Fruit fly (Drosophila melanogaster): ENCODE measurements around the gene sl.
A peak's percentile ranks its signal among the peaks of the same experiment; 100 is the strongest.

Gene sl

DNA sequence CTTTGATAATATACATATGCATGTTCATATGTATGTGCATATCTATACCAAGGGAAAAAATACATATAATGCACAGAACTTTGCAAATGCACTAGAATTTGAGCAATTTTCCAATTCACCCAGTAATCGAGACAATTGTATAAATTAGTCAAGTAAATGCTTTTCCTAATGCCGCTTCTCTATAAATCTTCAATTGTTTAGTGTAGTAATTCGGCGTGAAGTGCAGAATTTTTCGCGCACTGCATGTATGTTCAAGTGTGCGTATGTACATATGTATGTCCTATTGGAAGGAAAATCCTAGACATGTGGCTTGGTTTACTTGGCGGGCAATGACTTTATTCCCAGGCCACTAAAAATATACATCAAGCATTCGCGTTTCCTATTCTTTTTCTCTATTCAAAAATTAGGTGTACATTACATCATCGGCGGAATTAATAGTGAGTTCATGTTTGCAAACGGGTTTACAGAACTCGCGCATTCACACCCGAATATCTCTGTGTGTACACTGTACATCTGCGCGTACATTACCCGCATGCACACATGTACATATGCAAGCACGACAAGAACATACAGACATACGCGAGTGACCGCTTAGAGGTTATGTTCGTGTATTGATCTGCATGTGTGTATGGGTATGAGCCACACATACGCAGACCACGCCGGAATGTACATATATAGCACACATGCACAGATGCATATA lies 31.1 kb upstream of the sl start (continued):
- peak; percentile 78 for TF ChIP-seq Eip75B (GFP tag; optimal IDR thresholded peaks at IDR 0.05)
- peak; percentile 73 for TF ChIP-seq Hr39 (GFP tag; optimal IDR thresholded peaks at IDR 0.05)
- no peak for TF ChIP-seq Smox (GFP tag; optimal IDR thresholded peaks at IDR 0.05)
- peak; percentile 83 for TF ChIP-seq net (GFP tag; optimal IDR thresholded peaks at IDR 0.05)
- TF ChIP-seq vri (GFP tag; optimal IDR thresholded peaks at IDR 0.05) = peak; percentile 87
- TF ChIP-seq CG6276 (GFP tag; optimal IDR thresholded peaks at IDR 0.05) = peak; percentile 22
- no peak for TF ChIP-seq CG3919 (GFP tag; optimal IDR thresholded peaks at IDR 0.05)
- TF ChIP-seq ss (GFP tag; optimal IDR thresholded peaks at IDR 0.05) = peak; percentile 6 to 54
- no peak for TF ChIP-seq CG9139 (GFP tag; optimal IDR thresholded peaks at IDR 0.05)
- peak; percentile 69 for TF ChIP-seq CG6792 (GFP tag; optimal IDR thresholded peaks at IDR 0.05)
- TF ChIP-seq CG6163 (GFP tag; IDR thresholded peaks at IDR 0.05) = peak; percentile 82
- TF ChIP-seq Ets96B (tag; optimal IDR thresholded peaks at IDR 0.05) = peak; percentile 74
- TF ChIP-seq Hr38 (GFP tag; optimal IDR thresholded peaks at IDR 0.05) = no peak
- TF ChIP-seq topi (GFP tag; optimal IDR thresholded peaks at IDR 0.05) = peak; percentile 66
- peak; percentile 58 for TF ChIP-seq spab (GFP tag; optimal IDR thresholded peaks at IDR 0.05)
- TF ChIP-seq CG6808 (GFP tag; optimal IDR thresholded peaks at IDR 0.05) = peak; percentile 44
- peak; percentile 78 for TF ChIP-seq CG8119 (GFP tag; IDR thresholded peaks at IDR 0.05)
- TF ChIP-seq lz (GFP tag; optimal IDR thresholded peaks at IDR 0.05) = peak; percentile 42
- TF ChIP-seq CG11294 (GFP tag; IDR thresholded peaks at IDR 0.05) = 0 out of 2 replicates have a peak, but pooled peaks have one; percentile 44
- peak; percentile 69 for TF ChIP-seq CG11762 (GFP tag; optimal IDR thresholded peaks at IDR 0.05; ENCODE audit: insufficient read depth)
- TF ChIP-seq Sox14 (GFP tag; optimal IDR thresholded peaks at IDR 0.05) = peak; percentile 71
- TF ChIP-seq Blimp-1 (GFP tag; optimal IDR thresholded peaks at IDR 0.05) = no peak
- TF ChIP-seq fd85E (GFP tag; optimal IDR thresholded peaks at IDR 0.05) = peak; percentile 10
- peak; percentile 51 for TF ChIP-seq CG11902 (GFP tag; optimal IDR thresholded peaks at IDR 0.05)
- TF ChIP-seq CG8319 (GFP tag; optimal IDR thresholded peaks at IDR 0.05) = peak; percentile 57
- no peak for TF ChIP-seq Eip93F (GFP tag; optimal IDR thresholded peaks at IDR 0.05)
- TF ChIP-seq fd59A (GFP tag; optimal IDR thresholded peaks at IDR 0.05) = peak; percentile 57
- peak; percentile 82 for TF ChIP-seq CG10669 (GFP tag; optimal IDR thresholded peaks at IDR 0.05)
- TF ChIP-seq salr (GFP tag; optimal IDR thresholded peaks at IDR 0.05) = no peak
- peak; percentile 58 for TF ChIP-seq CG4318 (GFP tag; optimal IDR thresholded peaks at IDR 0.05)
- no peak for TF ChIP-seq CG16779 (tag; optimal IDR thresholded peaks at IDR 0.05)
- TF ChIP-seq pdm3 (GFP tag; optimal IDR thresholded peaks at IDR 0.05) = peak; percentile 85
- peak; percentile 65 for TF ChIP-seq CG31627 (GFP tag; optimal IDR thresholded peaks at IDR 0.05)
- TF ChIP-seq esn (GFP tag; optimal IDR thresholded peaks at IDR 0.05) = peak; percentile 70
- TF ChIP-seq achi (GFP tag; optimal IDR thresholded peaks at IDR 0.05) = no peak
- TF ChIP-seq Eip78C (GFP tag) = peak; percentile 95
- TF ChIP-seq CG1621 (tag; optimal IDR thresholded peaks at IDR 0.05) = peak; percentile 52

DNA sequence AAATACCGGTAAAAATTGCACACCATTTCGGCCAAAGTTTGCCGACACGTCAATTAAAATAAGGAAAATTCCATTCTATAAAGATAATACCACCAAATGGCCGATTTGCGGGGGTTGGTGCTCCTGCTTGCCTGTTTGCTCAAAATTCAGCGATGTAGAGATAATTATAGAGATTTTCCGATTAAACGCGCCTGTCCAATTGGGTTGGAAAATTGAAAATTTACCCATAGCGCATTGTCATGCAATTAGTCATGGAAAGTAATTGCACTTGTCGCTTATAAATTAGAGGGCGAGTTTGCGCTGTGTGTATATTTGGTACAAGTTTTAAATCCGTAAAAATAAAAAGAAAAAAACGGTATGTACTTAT lies 30.6 kb upstream of the sl start:
- TF ChIP-seq Sox15 (GFP tag; optimal IDR thresholded peaks at IDR 0.05) = no peak
- no peak for TF ChIP-seq Eip93F (GFP tag; optimal IDR thresholded peaks at IDR 0.05)
- TF ChIP-seq CG6276 (GFP tag; optimal IDR thresholded peaks at IDR 0.05) = no peak
- TF ChIP-seq Smox (GFP tag; optimal IDR thresholded peaks at IDR 0.05) = no peak
- no peak for TF ChIP-seq CG10669 (GFP tag; optimal IDR thresholded peaks at IDR 0.05)
- TF ChIP-seq fd59A (GFP tag; optimal IDR thresholded peaks at IDR 0.05) = no peak
- TF ChIP-seq net (GFP tag; optimal IDR thresholded peaks at IDR 0.05) = no peak
- TF ChIP-seq CG6792 (GFP tag; optimal IDR thresholded peaks at IDR 0.05) = no peak
- TF ChIP-seq pdm3 (GFP tag; optimal IDR thresholded peaks at IDR 0.05) = no peak
- no peak for TF ChIP-seq acj6 (GFP tag; optimal IDR thresholded peaks at IDR 0.05)
- no peak for TF ChIP-seq Lpt (GFP tag; optimal IDR thresholded peaks at IDR 0.05)

Data from whole organism, prepupa.